Fruit fly (Drosophila melanogaster) whole organism, adult: ENCODE results near the gene CG15203.

Source experiments
- CG11617 ChIP-seq: fragments of 200-800 bp; sonication (Bioruptor generic); optimal IDR thresholded peaks from 2 replicates; lab custom pipeline; 2017; ENCODE audit warnings: mild to moderate bottlenecking, missing biosample characterization, missing genetic modification reagents, missing genetic modification characterization
- CG12768 ChIP-seq: fragments of 200-800 bp; sonication (Bioruptor generic); optimal IDR thresholded peaks from 2 replicates; lab custom pipeline; 2017; ENCODE audit warnings: missing biosample characterization, missing genetic modification characterization, mild to moderate bottlenecking, moderate library complexity, missing genetic modification reagents
- CG14711 ChIP-seq: fragments of 200-800 bp; sonication (Bioruptor generic); optimal IDR thresholded peaks from 2 replicates; lab custom pipeline; 2018; ENCODE audit warnings: missing biosample characterization, mild to moderate bottlenecking, missing genetic modification characterization, moderate library complexity
- CG1620 ChIP-seq: fragments of 200-800 bp; sonication (Bioruptor generic); optimal IDR thresholded peaks from 2 replicates; lab custom pipeline; 2016; ENCODE audit warnings: missing biosample characterization, missing genetic modification characterization
- CG33017 ChIP-seq: fragments of 200-800 bp; sonication (Bioruptor generic); optimal IDR thresholded peaks from 2 replicates; lab custom pipeline; 2018; ENCODE audit warnings: missing biosample characterization, mild to moderate bottlenecking, missing genetic modification characterization, moderate library complexity
- CG5204 ChIP-seq: fragments of 200-800 bp; sonication (Bioruptor generic); optimal IDR thresholded peaks from 2 replicates; lab custom pipeline; 2016; ENCODE audit warnings: missing biosample characterization, missing genetic modification characterization
- CG7045 ChIP-seq: fragments of 200-800 bp; sonication (Bioruptor generic); optimal IDR thresholded peaks from 2 replicates; lab custom pipeline; 2017; ENCODE audit warnings: missing biosample characterization, mild to moderate bottlenecking, missing genetic modification characterization
- CG7101 ChIP-seq: fragments of 200-800 bp; sonication (Bioruptor generic); optimal IDR thresholded peaks from 2 replicates; lab custom pipeline; 2018; ENCODE audit warnings: missing biosample characterization, mild to moderate bottlenecking, missing genetic modification characterization, moderate library complexity
- Clk ChIP-seq: fragments of 200-800 bp; sonication (Bioruptor generic); optimal IDR thresholded peaks from 2 replicates; lab custom pipeline; 2017; ENCODE audit warnings: missing biosample characterization, missing genetic modification characterization
- Crg-1 ChIP-seq: fragments of 200-800 bp; sonication (Bioruptor generic); optimal IDR thresholded peaks from 2 replicates; lab custom pipeline; 2016; ENCODE audit warnings: missing biosample characterization, missing genetic modification characterization
- Hr96 ChIP-seq: fragments of 200-800 bp; sonication (Bioruptor generic); optimal IDR thresholded peaks from 2 replicates; lab custom pipeline; 2016; ENCODE audit warnings: missing biosample characterization, missing genetic modification characterization
- Mnt ChIP-seq: fragments of 200-800 bp; sonication (Bioruptor generic); optimal IDR thresholded peaks from 2 replicates; lab custom pipeline; 2016; ENCODE audit warnings: missing biosample characterization, mild to moderate bottlenecking, missing genetic modification characterization
- bab1 ChIP-seq: fragments of 200-800 bp; sonication (Bioruptor generic); optimal IDR thresholded peaks from 3 replicates; lab custom pipeline; 2019; ENCODE audit warnings: missing biosample characterization, mild to moderate bottlenecking, missing genetic modification characterization, moderate library complexity
- cic ChIP-seq: fragments of 200-800 bp; sonication (Bioruptor generic); optimal IDR thresholded peaks from 2 replicates; lab custom pipeline; 2017; ENCODE audit warnings: missing biosample characterization, mild to moderate bottlenecking, missing genetic modification characterization, moderate library complexity
- cnc ChIP-seq, 2 experiments: fragments of >200 bp; optimal IDR thresholded peaks; 2 replicates each; lab custom pipeline; 2017
- kay ChIP-seq: fragments of 200-800 bp; sonication (Bioruptor generic); peaks from one replicate; lab custom pipeline; 2016; ENCODE audit warnings: missing biosample characterization, missing genetic modification characterization, borderline replicate concordance
- ovo ChIP-seq: fragments of 200-800 bp; sonication (Bioruptor generic); optimal IDR thresholded peaks from 2 replicates; lab custom pipeline; 2016; ENCODE audit warnings: missing biosample characterization, missing genetic modification characterization
- pad ChIP-seq: fragments of 200-800 bp; sonication (Bioruptor generic); optimal IDR thresholded peaks from 3 replicates; lab custom pipeline; 2017; ENCODE audit warnings: missing biosample characterization, missing genetic modification characterization, mild to moderate bottlenecking, moderate library complexity, missing genetic modification reagents
- tj ChIP-seq: fragments of 200-800 bp; sonication (Bioruptor generic); optimal IDR thresholded peaks from 3 replicates; lab custom pipeline; 2017; ENCODE audit warnings: missing biosample characterization, mild to moderate bottlenecking, missing genetic modification characterization, moderate library complexity
- toe ChIP-seq: fragments of 200-800 bp; sonication (Bioruptor generic); optimal IDR thresholded peaks from 2 replicates; lab custom pipeline; 2016; ENCODE audit warnings: missing biosample characterization, missing genetic modification characterization

CG15203 gene

DNA sequence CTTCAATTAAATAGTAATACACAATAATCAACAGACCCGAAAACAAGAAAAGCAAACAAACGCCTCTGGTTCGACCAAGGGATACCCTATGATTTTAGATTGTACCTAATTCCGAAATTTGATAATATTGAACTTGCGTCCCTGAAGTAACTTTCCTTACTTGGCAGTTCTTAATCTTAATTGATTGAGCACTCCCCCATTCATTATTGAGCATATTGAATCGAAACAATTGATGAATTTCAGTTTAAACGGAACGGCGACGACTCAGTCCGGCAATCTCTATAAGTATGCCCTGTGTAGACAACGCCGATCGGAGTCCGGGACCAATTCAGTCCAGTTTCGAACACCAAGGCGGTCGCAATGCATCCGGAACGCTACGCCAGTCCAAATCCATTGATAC lies at the start of gene CG15203:
CG15203 (plus strand) TSS at position 301 of the 400 bp plus-strand sequence.
- TF ChIP-seq CG33017 (no peak), Mnt (GFP tag; lab: Kevin White, UChicago) (no peak), kay (GFP tag; lab: Kevin White, UChicago) (no peak), CG7045 (GFP tag; lab: Kevin White, UChicago) (no peak), cic (no peak), Crg-1 (no peak), CG7101 (tag; lab: Kevin White, UChicago) (no peak), tj (no peak), pad (GFP tag; lab: Kevin White, UChicago) (no peak), CG5204 (GFP tag; lab: Kevin White, UChicago) (no peak)

DNA sequence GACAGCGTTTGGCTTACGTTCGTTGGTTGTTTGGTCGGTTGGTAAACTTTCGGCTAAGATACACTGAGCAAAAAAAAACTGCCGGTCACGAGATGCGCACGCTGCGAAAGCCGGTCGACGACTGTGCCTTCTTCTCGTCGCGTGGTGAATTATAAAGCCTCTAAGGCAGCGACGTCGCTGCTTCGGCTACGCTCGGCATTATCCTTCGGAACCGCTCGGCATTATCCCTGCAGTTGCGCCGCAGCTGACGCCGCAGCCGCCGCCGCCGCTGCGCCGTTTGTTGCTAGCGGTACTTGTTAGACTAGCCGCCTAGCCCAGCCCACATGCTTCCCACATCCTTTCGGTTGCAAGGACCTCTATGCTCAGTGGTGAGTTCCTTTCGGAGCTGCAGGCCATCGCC lies 26.6 kb upstream of the CG15203 start, which contains the start of gene vex:
vex (minus strand) TSS at position 114 of the 400 bp plus-strand sequence.
- no peak for TF ChIP-seq cic
- no peak for TF ChIP-seq Hr96
- TF ChIP-seq kay (GFP tag; lab: Kevin White, UChicago): no peak
- TF ChIP-seq cnc (optimal IDR thresholded peaks at IDR 0.05; lab: Kevin White, UChicago): no peak
- TF ChIP-seq CG14711 (tag; lab: Kevin White, UChicago): no peak
- TF ChIP-seq CG5204 (GFP tag; lab: Kevin White, UChicago): no peak
- TF ChIP-seq Crg-1: no peak

dm6 chrX:11044456-11044855 lies 21.9 kb upstream of the CG15203 start, which contains the start of gene SmydA-4:
Gene SmydA-4, plus strand, starts transcription at chrX:11044756.
- no peak for TF ChIP-seq CG12768
- TF ChIP-seq CG5204 (GFP tag; lab: Kevin White, UChicago): no peak
- TF ChIP-seq Clk (GFP tag; lab: Kevin White, UChicago): no peak
- TF ChIP-seq kay (GFP tag; lab: Kevin White, UChicago): no peak
- no peak for TF ChIP-seq CG7045 (GFP tag; lab: Kevin White, UChicago)
- no peak for TF ChIP-seq toe (GFP tag; lab: Kevin White, UChicago)
- no peak for TF ChIP-seq CG11617 (GFP tag; lab: Kevin White, UChicago)
- TF ChIP-seq CG7101 (tag; lab: Kevin White, UChicago): no peak
- no peak for TF ChIP-seq ovo (GFP tag; lab: Kevin White, UChicago)
- no peak for TF ChIP-seq CG33017

- TF ChIP-seq CG11617 (GFP tag; lab: Kevin White, UChicago) (no peak), kay (GFP tag; lab: Kevin White, UChicago) (no peak), CG12768 (no peak), Hr96 (no peak), toe (GFP tag; lab: Kevin White, UChicago) (no peak), bab1 (GFP tag; lab: Kevin White, UChicago) (no peak), Crg-1 (no peak), cnc (optimal IDR thresholded peaks at IDR 0.05; lab: Kevin White, UChicago) (no peak), Mnt (GFP tag; lab: Kevin White, UChicago) (no peak), ovo (GFP tag; lab: Kevin White, UChicago) (no peak), CG7045 (GFP tag; lab: Kevin White, UChicago) (no peak), pad (GFP tag; lab: Kevin White, UChicago) (no peak), CG14711 (tag; lab: Kevin White, UChicago) (no peak), CG1620 (GFP tag; lab: Kevin White, UChicago) (no peak), cic (no peak), CG5204 (GFP tag; lab: Kevin White, UChicago) (no peak), CG33017 (no peak), tj (no peak)
These were observed 12.9 kb upstream of the CG15203 start, which contains the start of gene CG1552 for dm6 chrX:11053456-11053855. Gene CG1552, minus strand, starts transcription at chrX:11053556.

DNA sequence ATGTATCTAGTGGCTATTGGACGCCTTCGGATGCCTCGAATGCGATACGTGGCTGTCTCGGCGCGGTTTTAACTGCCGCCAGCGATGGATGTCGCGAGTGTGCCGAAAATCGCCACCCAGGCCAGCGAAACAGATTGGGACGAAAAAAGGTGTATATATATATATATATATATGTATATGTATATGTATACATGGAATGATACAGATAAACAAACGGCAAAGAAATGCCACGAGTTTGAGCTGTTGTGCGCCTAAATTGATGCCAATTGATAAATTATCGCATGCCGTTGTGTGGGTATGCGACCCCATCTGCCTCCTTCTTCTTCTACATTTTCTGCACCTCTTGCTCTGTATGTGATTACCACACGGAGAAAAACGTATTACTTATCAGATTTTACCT lies 6.8 kb upstream of the CG15203 start, which contains the start of gene CG1545:
CG1545 (minus strand) TSS at position 101 of the 400 bp plus-strand sequence.
- TF ChIP-seq CG12768 (no peak), kay (GFP tag; lab: Kevin White, UChicago) (no peak), CG11617 (GFP tag; lab: Kevin White, UChicago) (no peak), ovo (GFP tag; lab: Kevin White, UChicago) (no peak), CG33017 (no peak), CG5204 (GFP tag; lab: Kevin White, UChicago) (no peak), Mnt (GFP tag; lab: Kevin White, UChicago) (no peak), cnc (optimal IDR thresholded peaks at IDR 0.05; lab: Kevin White, UChicago) (no peak), CG7045 (GFP tag; lab: Kevin White, UChicago) (no peak), CG7101 (tag; lab: Kevin White, UChicago) (no peak)

DNA sequence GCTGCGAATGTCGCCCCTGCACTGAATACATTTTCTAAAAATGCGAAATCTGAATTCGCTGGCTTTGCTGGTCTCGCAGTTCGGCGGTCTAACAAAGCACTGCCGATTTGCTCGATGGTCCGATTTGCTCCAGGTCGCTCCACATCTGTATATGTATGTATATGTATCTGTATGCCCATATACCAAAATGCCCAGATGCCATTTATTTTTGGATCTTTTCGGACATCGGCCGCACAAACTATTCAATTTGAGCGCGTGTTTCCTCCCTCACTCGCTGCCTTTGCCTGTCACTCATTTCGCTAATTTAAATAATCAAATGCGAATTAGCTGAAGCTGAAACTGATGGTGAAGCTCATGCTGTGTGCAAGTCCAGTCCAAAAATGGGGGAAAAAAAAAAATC lies 3.3 kb upstream of the CG15203 start, which contains the start of gene CG1537:
CG1537 (minus strand) TSS at position 101 of the 400 bp plus-strand sequence.
- no peak for TF ChIP-seq CG1620 (GFP tag; lab: Kevin White, UChicago)
- no peak for TF ChIP-seq CG7101 (tag; lab: Kevin White, UChicago)
- TF ChIP-seq pad (GFP tag; lab: Kevin White, UChicago): no peak
- TF ChIP-seq CG14711 (tag; lab: Kevin White, UChicago): no peak
- TF ChIP-seq cic: no peak
- no peak for TF ChIP-seq Crg-1
- no peak for TF ChIP-seq tj
- TF ChIP-seq CG7045 (GFP tag; lab: Kevin White, UChicago): no peak
- TF ChIP-seq bab1 (GFP tag; lab: Kevin White, UChicago): no peak
- no peak for TF ChIP-seq Mnt (GFP tag; lab: Kevin White, UChicago)
- TF ChIP-seq Hr96: no peak
- TF ChIP-seq CG12768: no peak
- TF ChIP-seq Clk (GFP tag; lab: Kevin White, UChicago): no peak
- no peak for TF ChIP-seq cnc (optimal IDR thresholded peaks at IDR 0.05; lab: Kevin White, UChicago)
- no peak for TF ChIP-seq toe (GFP tag; lab: Kevin White, UChicago)
